Worm (Caenorhabditis elegans) whole organism, young adult: ENCODE measurements around the gene C17H12.37.

Experiments
- B0261.1 ChIP-seq: sonication (generic microtip); optimal IDR thresholded peaks from 2 replicates; lab custom pipeline; 2016; ENCODE audit warnings: mild to moderate bottlenecking, missing genetic modification characterization, moderate library complexity, missing compliant biosample characterization
- dpl-1 ChIP-seq: fragments of 150-350 bp; optimal IDR thresholded peaks from 2 replicates; lab custom pipeline; 2014; ENCODE audit warnings: missing biosample characterization, missing genetic modification reagents, missing genetic modification characterization
- hmg-1.2 ChIP-seq: fragments of 200-800 bp; sonication (Bioruptor generic); IDR thresholded peaks from 2 replicates; pipeline ENCODE4 v1.3.6; 2022; ENCODE audit warnings: missing genetic modification reagents, missing genetic modification characterization, missing compliant biosample characterization
- nfya-1 ChIP-seq: sonication (generic microtip); optimal IDR thresholded peaks from 2 replicates; lab custom pipeline; 2017; ENCODE audit warnings: antibody characterized with exemption, missing compliant biosample characterization, missing genetic modification characterization, borderline replicate concordance; ENCODE audit not compliant: insufficient read depth
- unc-62 ChIP-seq: fragments of 150-350 bp; optimal IDR thresholded peaks from 2 replicates; lab custom pipeline; 2014; ENCODE audit warnings: missing biosample characterization, missing genetic modification reagents, missing genetic modification characterization
- ztf-28 ChIP-seq: fragments of 200-800 bp; sonication (Bioruptor generic); IDR thresholded peaks from 2 replicates; pipeline ENCODE4 v1.3.6; 2022; ENCODE audit warnings: missing genetic modification reagents, missing genetic modification characterization, missing compliant biosample characterization

- TF ChIP-seq ztf-28 (GFP tag; lab: Robert Waterston, UW) (no peak), B0261.1 (tag; lab: Kevin White, UChicago) (no peak), hmg-1.2 (GFP tag; lab: Robert Waterston, UW) (no peak), unc-62 (no peak), dpl-1 (no peak), nfya-1 (tag; lab: Kevin White, UChicago) (no peak)
These were observed 42.5 kb upstream of the C17H12.37 start, which contains the start of gene spd-3 for ce11 chrIV:6762416-6762815.
